Worm (Caenorhabditis elegans): ENCODE measurements around the gene R09A8.2.
"Not testable (repeated sequence)": the region's sequence is repeated elsewhere in the genome, so short reads cannot be mapped to it uniquely, and the experiment has no call there.

The R09A8.2 gene

DNA sequence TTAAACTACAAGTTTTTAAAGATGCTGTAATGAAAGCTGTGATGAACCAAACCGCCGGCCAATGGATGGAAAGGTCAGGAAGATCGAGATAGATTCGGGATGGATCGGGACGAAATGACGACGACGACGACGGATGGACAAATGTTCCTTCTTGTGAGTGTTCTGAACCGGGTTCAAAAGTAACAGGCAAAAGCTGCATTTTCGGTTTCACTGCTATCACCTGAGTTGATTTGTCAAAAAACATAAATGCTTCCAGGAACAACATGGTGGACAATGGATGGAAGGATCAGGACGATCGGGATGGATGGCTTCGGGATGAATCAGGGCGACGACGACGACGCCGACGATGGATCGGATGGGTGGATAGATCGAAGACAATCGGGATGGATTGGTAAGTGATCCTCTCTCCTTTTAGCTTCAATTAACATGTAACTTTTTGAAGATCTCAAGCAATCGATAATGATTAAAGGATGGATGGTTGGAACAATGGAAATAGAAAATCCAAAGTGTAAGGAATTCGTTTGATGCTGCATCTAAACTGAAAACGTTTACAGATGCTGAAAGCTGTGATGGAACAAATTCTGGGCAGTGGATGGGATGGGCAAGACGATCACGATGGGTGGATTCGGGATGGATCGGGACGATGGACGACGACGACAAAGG lies 15.8 kb upstream of the R09A8.2 start, which contains the start of the genes T24D5.6 and R09A8.9:
T24D5.6 (plus strand) TSS at position 301 of the 663 bp plus-strand sequence.
R09A8.9 (plus strand) TSS at position 613 of the 663 bp plus-strand sequence.
- TF ChIP-seq nhr-2 (tag; optimal IDR thresholded peaks at IDR 0.05) (no peak), ham-2 (GFP tag; optimal IDR thresholded peaks at IDR 0.05) (no peak), nhr-76 (tag; optimal IDR thresholded peaks at IDR 0.05) (no peak), lsy-2 (tag; optimal IDR thresholded peaks at IDR 0.05) (no peak), nhr-28 (tag; optimal IDR thresholded peaks at IDR 0.05) (no peak)

ce11 chrX:12613451-12613850 lies 5.8 kb upstream of the R09A8.2 start, which contains the start of gene R09A8.1:
TSS of gene R09A8.1 (plus strand) at chrX:12613751.
- not testable (repeated sequence) for TF ChIP-seq ztf-11 (tag; optimal IDR thresholded peaks at IDR 0.05); ces-1 (GFP tag; optimal IDR thresholded peaks at IDR 0.05); hlh-1 (tag; optimal IDR thresholded peaks at IDR 0.05)

DNA sequence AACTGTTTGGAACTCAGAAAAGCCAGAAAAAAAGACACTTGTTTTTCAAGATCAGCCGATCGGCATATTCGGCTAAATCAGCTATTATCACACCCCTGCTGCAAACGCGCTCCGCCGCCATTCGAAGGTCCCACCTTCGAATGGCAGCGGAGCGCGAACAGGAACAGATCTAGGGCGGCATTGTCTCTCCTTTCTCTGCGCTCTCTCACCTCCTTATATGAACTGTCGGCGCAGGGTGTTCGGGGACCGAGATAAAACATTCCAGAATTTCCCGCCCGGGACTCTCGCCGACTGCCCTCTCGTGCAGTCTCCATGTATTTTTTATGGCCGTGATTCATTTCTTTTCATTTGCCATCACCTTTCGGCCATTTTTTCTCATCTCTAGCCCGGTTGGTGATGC lies 818 bp upstream of the R09A8.2 start:
- TF ChIP-seq nhr-2 (tag; optimal IDR thresholded peaks at IDR 0.05) (peak; percentile 55), ceh-39 (tag; optimal IDR thresholded peaks at IDR 0.05) (no peak)

ce11 chrX:12620310-12620709 lies 1.0 kb downstream of the R09A8.2 start:
- TF ChIP-seq ceh-43 (GFP tag; optimal IDR thresholded peaks at IDR 0.05) (no peak), ham-2 (GFP tag; optimal IDR thresholded peaks at IDR 0.05) (no peak), drap-1 (GFP tag; optimal IDR thresholded peaks at IDR 0.05) (no peak), snpc-4 (tag; optimal IDR thresholded peaks at IDR 0.05) (no peak), cnd-1 (tag; optimal IDR thresholded peaks at IDR 0.05) (no peak), unc-120 (tag; optimal IDR thresholded peaks at IDR 0.05; ENCODE audit: poor library complexity, severe bottlenecking) (no peak), ces-1 (GFP tag; optimal IDR thresholded peaks at IDR 0.05) (no peak), ceh-39 (tag; optimal IDR thresholded peaks at IDR 0.05) (no peak), tbx-8 (GFP tag; optimal IDR thresholded peaks at IDR 0.05) (no peak), mls-2 (tag; optimal IDR thresholded peaks at IDR 0.05) (no peak), mab-5 (tag; optimal IDR thresholded peaks at IDR 0.05) (no peak), unc-39 (tag; optimal IDR thresholded peaks at IDR 0.05) (no peak), unc-62 (GFP tag; optimal IDR thresholded peaks at IDR 0.05) (no peak), ztf-11 (tag; optimal IDR thresholded peaks at IDR 0.05) (no peak)

ce11 chrX:12627797-12628196 lies 8.5 kb downstream of the R09A8.2 start:
- TF ChIP-seq lsy-2 (tag; optimal IDR thresholded peaks at IDR 0.05), result no peak
- no peak for TF ChIP-seq nhr-237 (tag; optimal IDR thresholded peaks at IDR 0.05)
- TF ChIP-seq nhr-2 (tag; optimal IDR thresholded peaks at IDR 0.05), result no peak
- TF ChIP-seq lin-32 (GFP tag; optimal IDR thresholded peaks at IDR 0.05), result no peak
- no peak for TF ChIP-seq mep-1 (tag; optimal IDR thresholded peaks at IDR 0.05)
- no peak for TF ChIP-seq unc-120 (tag; optimal IDR thresholded peaks at IDR 0.05; ENCODE audit: poor library complexity, severe bottlenecking)
- TF ChIP-seq M03D4.4 (tag; optimal IDR thresholded peaks at IDR 0.05), result no peak

ce11 chrX:12629257-12629656 lies 10.0 kb downstream of the R09A8.2 start:
- TF ChIP-seq pha-4 (tag; optimal IDR thresholded peaks at IDR 0.05) (no peak), ces-1 (GFP tag; optimal IDR thresholded peaks at IDR 0.05) (peak; percentile 66), ceh-83 (GFP tag; optimal IDR thresholded peaks at IDR 0.05) (no peak), cnd-1 (tag; optimal IDR thresholded peaks at IDR 0.05) (no peak), sem-2 (GFP tag; optimal IDR thresholded peaks at IDR 0.05) (peak; percentile 9), nhr-2 (tag; optimal IDR thresholded peaks at IDR 0.05) (no peak), M03D4.4 (tag; optimal IDR thresholded peaks at IDR 0.05) (peak; percentile 8), nhr-237 (tag; optimal IDR thresholded peaks at IDR 0.05) (no peak), unc-120 (tag; optimal IDR thresholded peaks at IDR 0.05; ENCODE audit: poor library complexity, severe bottlenecking) (no peak), elt-3 (tag; optimal IDR thresholded peaks at IDR 0.05) (no peak), drap-1 (GFP tag; optimal IDR thresholded peaks at IDR 0.05) (no peak), bed-3 (GFP tag; optimal IDR thresholded peaks at IDR 0.05) (no peak), nhr-28 (tag; optimal IDR thresholded peaks at IDR 0.05) (no peak), sptf-1 (tag; optimal IDR thresholded peaks at IDR 0.05) (peak; percentile 38), lin-32 (GFP tag; optimal IDR thresholded peaks at IDR 0.05) (no peak), elt-1 (tag; optimal IDR thresholded peaks at IDR 0.05; ENCODE audit: borderline replicate concordance, insufficient read depth) (no peak), nhr-76 (tag; optimal IDR thresholded peaks at IDR 0.05) (no peak), unc-62 (GFP tag; optimal IDR thresholded peaks at IDR 0.05) (no peak), ztf-11 (tag; optimal IDR thresholded peaks at IDR 0.05) (no peak), nhr-12 (tag; optimal IDR thresholded peaks at IDR 0.05) (no peak), mls-2 (tag; optimal IDR thresholded peaks at IDR 0.05) (peak; percentile 16), lin-13 (tag; optimal IDR thresholded peaks at IDR 0.05) (no peak), hlh-1 (tag; optimal IDR thresholded peaks at IDR 0.05) (no peak)
